Worm (Caenorhabditis elegans) whole organism, midembryonic: ENCODE measurements around the gene kin-4.

Experiments used
- T22C8.4 ChIP-seq: fragments of 200-800 bp; sonication (Bioruptor generic); IDR thresholded peaks from 2 replicates; pipeline ENCODE4 v1.3.6; 2022; ENCODE audit warnings: missing genetic modification characterization, missing compliant biosample characterization
- cog-1 ChIP-seq: sonication (generic microtip); optimal IDR thresholded peaks from 2 replicates; lab custom pipeline; 2016; ENCODE audit warnings: missing genetic modification characterization, missing compliant biosample characterization
- flt-1 ChIP-seq: fragments of 200-800 bp; sonication (Bioruptor generic); IDR thresholded peaks from 2 replicates; pipeline ENCODE4 v1.3.6; 2022; ENCODE audit warnings: missing genetic modification characterization, missing compliant biosample characterization
- klf-2 ChIP-seq: fragments of 200-800 bp; sonication (Bioruptor generic); conservative IDR thresholded peaks from 2 replicates; pipeline ENCODE4 v1.3.6; 2022; ENCODE audit warnings: missing genetic modification reagents, missing genetic modification characterization, missing compliant biosample characterization
- med-1 ChIP-seq: sonication (generic microtip); optimal IDR thresholded peaks from 2 replicates; lab custom pipeline; 2017; ENCODE audit warnings: missing genetic modification characterization, mild to moderate bottlenecking, missing compliant biosample characterization, antibody characterized with exemption, missing genetic modification reagents; ENCODE audit not compliant: insufficient read depth
- ztf-29 ChIP-seq: fragments of 200-800 bp; sonication (Bioruptor generic); IDR thresholded peaks from 2 replicates; pipeline ENCODE4 v1.3.6; 2022; ENCODE audit warnings: missing genetic modification reagents, missing genetic modification characterization, missing compliant biosample characterization

DNA sequence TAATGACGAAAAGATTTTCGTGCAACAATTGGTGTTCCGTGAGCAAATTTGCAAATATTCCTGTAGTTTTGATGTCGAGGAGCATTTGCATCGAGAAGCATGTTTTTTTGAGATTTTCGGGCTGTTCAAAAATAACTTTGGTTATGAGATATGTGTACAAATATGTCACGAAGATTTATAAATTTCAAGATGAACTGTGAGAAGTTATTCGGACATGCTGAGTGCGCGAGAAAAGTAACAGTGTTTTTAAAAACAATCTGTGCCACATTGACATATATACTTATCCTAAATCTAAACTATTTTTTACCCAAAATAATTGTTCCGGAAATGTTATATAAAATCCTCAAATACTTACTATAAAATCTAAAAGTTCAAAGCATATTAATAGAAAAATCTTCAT is 3.8 kb upstream of the kin-4 start, which contains the start of gene F22B3.7:
- TF ChIP-seq med-1 (no peak), flt-1 (GFP tag; lab: Robert Waterston, UW) (no peak), klf-2 (GFP tag; lab: Robert Waterston, UW) (no peak), T22C8.4 (no peak), cog-1 (no peak), ztf-29 (no peak)
